Fruit fly (Drosophila melanogaster) ovary, adult (tissue): ENCODE results near the gene CG6753.
A peak's percentile ranks its signal among the peaks of the same experiment; 100 is the strongest.

Source experiments
- CG17801 ChIP-seq: fragments of 200-800 bp; optimal IDR thresholded peaks from 2 replicates; lab custom pipeline; 2019; ENCODE audit warnings: missing biosample characterization, mild to moderate bottlenecking, missing genetic modification characterization, moderate library complexity; ENCODE audit not compliant: partially characterized antibody

CG6753 gene

DNA sequence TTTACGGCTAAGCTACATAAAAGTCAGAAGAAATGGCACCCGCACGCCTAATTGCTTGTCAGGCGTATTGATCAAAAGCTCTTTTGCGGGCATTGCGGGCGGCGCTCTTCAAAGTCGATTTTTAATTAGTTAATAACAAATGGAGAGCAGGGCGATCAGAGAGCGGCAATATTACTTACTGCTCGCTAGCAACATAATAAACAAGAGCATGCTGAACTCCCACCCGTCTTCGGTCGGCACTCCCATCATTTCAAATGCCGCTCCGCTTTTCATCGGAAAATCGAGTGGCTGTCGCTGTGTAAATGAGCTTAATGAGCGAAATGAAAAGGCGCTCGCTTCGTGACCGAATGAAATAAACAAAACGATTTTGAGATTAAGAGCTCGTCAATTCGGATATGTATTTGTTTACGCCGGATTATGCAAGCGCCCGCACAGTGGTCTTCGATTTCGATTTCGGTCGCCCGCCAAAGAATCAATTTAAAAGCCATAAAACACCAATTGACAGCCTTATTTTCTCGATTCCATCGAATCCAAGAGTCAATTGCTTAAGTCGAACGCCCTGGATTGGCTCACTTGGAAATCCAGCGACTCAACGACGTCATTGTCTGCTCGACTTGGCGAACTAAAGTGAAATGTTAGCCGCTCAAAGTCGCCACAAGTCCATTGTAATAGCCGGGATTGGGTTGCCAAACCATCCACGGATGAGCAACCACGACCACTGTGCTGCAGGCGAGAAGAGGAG, 11.4 kb upstream of the CG6753 start:
- no peak for TF ChIP-seq CG17801

DNA sequence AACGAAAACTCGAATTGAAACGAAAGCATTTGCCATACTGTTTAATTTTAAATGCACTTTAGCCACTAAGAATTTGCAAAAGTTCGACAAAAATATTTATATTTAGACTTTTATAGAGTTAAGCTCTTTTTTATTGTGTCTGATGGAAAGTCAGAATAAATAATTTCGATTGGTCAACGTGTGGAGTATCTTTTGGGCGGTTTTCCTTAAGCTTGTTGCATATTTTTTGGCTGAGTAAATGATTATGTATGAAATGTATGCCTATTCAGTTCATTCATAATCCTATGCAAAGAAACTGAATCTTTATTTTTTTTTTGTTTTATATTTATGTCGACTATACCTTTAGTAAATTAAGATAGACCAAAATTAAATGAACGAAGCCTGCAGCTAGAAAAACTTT, 10.5 kb upstream of the CG6753 start:
- TF ChIP-seq CG17801: no peak

DNA sequence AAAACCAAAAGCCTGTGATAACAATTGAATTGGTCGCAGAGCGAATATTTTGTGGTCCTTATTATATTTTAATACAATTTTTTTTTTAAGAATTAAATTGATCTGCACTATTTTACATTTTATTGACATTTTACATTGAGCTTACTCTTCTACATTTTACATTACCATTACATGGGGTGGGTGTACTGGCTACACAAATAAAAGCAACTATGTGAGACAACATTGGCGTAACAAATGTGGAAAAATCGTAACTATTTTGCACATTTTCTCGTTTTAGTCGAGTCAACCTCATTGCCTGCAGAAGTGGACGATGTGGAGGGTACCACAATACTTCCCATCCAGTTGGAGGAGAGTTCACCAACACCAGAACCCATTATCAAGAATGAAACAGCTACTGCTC, 8.3 kb upstream of the CG6753 start:
- TF ChIP-seq CG17801: no peak

DNA sequence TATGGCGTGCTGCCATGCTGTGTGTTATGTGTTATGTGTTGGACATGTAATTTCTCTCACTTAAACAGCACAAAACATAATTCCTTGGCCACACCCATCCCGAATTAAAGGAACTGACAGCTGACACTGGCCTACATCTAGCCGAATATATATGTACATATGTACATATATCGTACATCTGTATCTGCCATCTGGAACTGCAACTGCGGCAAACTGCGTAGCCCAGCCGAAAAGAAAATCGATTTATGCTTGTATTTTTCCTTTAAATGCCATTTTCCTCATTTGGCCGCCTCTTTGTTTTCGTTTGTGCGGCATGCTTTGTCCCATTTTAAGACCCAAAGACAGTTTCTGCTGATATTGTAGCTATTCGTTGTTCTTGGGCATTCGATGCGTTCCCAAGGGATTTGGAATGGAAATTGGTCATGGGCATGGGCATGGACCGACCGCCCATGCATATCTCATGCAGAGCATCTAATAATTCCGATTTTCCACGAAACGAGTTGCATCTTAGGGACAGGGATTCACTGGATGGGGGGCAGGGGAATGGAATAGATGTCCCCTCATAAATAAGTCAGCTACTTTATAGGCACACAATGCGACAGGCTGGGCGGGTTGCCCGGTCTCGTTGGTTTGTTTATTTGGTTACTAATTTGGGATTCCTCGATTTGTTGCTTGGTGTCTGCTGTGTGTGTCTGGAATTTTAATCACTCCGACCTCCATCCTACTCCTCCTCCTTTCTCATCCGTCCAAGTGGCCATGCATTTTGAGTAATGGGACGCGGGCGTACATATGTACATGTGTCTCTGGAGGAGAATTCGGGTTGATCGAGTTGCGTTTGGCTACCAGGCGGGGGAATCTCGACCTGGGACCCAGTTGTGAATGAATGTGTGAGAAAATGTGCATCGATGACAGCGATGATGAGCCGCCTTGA, 7.1 kb upstream of the CG6753 start:
- no peak for TF ChIP-seq CG17801

DNA sequence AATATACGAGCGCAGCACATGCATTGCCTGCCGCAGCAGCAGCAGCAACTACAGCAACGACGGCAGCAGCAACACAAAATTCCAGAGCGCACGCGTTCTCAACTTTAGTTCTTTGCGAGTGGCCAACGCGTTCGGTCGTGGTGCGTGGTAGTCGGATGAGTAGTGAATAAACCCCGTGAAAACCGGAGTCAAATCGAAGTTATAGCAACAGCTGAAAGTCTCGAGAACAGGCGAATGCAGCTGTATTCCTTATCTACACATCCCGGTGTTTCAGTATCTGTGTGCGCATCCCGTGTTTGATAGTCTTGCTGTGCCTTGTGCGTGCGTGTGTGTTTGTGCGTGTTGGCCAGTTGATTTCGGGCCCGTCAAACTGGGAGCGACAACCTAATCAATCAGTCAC, 5.7 kb upstream of the CG6753 start, which contains the start of gene Dtg:
Dtg (plus strand) TSS at position 105 of the 400 bp plus-strand sequence.
- no peak for TF ChIP-seq CG17801

DNA sequence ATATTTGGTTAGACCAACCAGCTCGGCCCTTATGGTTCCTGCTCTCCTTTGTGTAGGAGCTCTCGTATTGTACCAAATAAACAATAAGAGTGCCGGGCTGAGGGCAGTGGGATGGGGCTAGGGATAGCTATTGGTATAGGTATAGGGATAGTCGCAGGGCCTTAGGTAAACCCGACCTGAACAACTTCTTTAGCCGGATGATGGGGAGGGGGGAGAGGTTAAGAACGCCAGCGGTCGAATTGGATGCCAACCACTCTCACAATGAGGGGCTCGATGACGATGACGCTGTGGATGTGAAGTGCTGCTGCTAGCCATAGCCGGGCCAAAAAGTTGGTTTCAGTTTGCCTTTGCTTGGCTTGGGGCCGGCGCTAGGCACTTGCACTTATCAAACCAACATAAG, 5.1 kb upstream of the CG6753 start:
- TF ChIP-seq CG17801: no peak

DNA sequence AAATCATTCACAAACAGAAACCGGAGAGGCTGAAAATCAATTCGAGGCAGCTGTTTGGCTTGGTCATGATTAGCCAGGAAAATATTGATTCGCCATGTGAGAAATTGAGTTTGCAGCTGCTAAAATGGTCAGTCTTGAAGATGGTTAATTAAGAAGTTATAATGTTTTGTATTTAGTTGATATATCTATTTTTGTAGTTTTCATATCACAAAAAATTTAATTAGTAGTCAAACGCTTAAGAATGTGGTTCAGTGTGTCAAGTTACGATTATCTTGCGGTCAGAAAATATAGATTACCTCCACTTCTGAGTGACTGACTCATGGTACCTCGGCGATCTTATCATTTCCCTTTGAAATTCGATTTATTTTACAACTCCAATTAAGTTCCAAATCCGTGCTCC, 4.6 kb upstream of the CG6753 start:
- no peak for TF ChIP-seq CG17801

DNA sequence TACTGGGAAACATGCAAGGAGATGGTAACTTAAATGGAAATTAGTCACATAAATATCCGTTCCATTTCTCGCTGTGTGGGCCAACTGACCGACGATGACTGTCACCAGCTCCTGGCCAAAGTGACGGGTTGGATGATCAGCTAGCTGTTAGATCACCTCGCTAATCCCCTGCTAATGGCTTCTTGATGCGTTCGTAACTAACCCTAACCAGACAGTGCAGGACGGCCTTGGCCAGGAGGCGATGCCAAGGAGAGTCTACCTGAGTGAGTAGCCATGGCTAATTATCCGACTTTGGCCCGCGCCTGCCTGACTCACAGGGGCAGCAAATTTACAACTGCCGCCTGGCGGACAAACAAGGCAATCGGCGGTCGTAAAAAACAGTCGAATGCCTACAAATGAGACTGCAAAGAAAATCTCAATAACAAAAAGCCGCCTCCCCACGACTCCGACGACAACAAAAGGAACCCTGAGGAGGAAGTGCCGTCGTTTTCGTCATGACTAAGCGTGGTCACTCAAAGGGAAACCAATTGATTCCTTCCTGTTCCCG, 3.6 kb upstream of the CG6753 start:
- TF ChIP-seq CG17801: no peak

DNA sequence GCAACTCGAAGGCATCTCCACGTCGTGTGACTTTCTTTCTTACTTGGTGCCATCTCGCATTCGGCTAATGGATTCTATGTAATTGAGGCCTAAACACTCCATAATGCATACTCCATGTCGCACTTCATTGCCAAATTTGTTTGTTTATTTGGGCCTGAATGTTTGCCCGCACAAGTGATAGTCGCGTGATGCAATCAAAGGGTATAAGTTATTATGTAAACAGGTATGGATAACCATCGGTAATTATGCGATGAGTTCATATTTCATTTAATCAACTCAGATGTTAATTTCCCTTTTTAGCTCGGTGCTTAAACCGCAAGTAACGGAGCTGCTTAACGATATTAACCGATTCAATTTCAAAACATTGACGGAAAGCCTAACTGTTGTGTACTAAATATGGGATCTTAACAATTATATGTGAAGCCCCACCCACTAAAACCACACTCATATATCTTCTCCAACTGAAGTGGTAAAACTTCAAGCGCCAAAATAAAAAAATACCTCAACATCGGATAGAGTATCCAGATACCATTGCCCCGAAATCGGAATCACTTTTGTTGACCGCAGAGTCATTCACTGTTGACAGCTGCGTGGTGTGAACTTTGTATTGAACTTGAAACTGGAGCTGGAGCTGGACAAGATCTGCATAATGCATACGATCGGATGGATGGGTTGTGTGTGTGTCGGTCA, 2.5 kb upstream of the CG6753 start:
- no peak for TF ChIP-seq CG17801

DNA sequence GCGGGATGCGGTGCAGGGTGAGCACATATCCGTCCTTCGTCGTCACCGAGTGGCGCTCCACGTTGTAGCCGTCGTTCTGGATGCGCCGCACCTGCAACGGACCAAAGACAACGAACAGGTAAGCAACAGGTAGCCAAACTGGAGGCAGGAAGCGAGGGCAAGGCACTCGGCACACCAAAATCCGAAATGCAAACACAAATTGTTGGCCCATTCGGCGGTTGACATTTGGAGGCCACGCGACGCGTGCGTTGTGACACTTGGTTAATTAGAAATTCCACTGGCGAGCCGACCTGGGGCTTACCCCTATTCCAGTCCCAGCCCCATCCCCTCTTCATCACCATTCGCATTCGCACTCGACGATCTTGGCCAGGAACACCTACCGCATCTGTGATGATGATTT, 662 bp downstream of the CG6753 start:
- TF ChIP-seq CG17801: no peak

DNA sequence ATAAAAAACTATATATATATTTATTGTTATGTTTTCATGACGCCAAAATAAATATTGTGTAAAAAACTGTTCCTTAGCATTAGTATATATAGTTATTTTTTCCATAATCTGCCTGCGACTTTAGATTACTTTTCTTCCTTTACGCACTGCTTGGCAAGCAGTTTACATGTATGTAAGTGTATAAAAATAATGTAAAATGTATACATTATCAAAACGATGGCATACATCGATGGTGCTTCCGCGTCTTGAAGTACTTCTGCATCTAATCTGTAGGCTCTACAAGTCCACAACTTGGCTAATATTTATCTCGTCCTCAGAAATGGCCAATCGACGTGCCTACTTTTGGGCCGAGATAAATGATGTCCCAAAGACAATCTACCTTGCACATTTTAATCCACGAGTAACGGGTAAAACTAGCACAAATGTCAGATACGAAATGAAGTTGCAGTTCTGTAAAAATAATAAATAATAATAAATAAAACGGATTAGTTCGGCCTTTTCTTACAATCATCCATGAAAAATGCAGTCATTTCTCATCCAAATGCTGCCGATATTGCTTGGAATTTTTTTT, 4.2 kb downstream of the CG6753 start, which contains the start of gene CG11608:
CG11608 (plus strand) TSS at position 521 of the 571 bp plus-strand sequence.
- no peak for TF ChIP-seq CG17801

DNA sequence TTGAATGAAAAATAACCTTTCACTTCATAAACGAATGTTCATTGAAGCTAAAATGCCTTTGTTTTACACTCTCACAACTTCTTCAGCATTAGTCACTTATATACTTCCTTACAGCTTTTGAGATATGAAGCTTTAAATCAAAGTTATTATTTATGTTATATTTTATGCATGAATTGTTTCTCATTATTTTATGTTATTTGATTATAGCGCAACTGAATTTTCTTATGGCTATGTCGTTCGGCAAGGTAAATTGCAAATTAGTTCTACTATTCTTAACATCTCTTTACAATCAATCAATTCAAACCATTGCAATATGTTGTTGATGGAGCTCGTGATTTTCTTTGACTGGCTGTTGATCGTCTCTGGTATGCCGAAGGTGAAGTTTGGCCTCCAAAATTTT, 6.0 kb downstream of the CG6753 start, which contains the start of gene CG11600:
CG11600 (plus strand) TSS at position 301 of the 400 bp plus-strand sequence.
- no peak for TF ChIP-seq CG17801

DNA sequence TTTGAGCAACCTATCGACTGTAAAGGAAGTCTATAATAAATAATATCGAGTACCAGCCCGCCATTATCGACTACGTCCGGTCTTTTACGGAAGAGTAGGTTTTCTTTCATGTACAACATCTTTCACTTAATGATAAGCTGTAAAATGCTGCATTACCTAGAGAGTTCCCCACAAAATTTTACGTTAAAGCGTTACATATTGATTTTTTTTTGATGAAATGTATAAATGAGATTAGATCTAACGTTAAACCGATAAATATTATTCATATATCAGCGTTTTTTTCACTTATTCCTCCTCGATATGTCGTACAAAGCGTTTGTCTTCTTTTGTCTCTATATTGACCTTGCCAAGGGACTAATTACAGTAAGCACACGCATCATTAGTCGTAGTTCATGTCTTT, 7.7 kb downstream of the CG6753 start, which contains the start of gene CG11598:
CG11598 (plus strand) TSS at position 301 of the 400 bp plus-strand sequence.
- no peak for TF ChIP-seq CG17801

DNA sequence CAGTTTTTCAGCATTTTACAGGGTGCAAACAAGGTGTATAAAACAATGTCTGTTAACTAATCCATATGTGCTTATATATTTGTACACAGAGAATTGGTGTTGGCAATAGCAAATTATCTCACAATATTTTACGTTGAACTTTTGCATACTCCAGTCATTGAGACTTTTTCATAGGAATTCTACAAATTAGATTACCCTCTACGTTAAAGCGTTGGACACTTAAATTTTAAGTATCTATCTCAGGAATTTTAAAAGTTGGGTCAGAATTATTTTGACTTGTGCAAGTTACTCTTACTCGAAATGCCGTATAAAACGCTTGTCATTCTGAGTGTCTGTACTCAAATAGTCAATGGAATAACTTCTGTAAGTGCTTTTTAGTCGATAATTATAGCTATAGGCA, 9.2 kb downstream of the CG6753 start, which contains the start of gene CG18530:
CG18530 (plus strand) TSS at position 301 of the 400 bp plus-strand sequence.
- TF ChIP-seq CG17801: no peak

DNA sequence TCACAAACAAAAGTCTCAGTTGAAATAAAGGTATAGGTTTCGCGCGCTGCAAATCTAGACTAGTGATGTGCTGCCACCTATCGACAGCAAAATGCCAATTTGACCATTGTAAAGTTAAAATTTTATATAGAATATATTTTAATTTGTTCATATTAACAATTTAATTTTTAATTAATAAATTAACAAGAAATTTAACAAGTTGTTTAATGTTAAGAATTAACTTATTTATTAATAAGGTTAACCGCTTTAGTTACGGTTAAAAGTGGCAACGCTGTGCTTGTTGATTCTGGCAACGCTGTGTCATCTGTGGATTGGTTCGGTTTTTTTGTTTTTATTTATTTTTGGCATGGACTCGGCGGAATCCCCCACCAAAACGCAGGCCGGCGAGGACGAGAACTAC, 11.9 kb downstream of the CG6753 start, which contains the start of gene Not10:
Not10 (plus strand) TSS at position 279 of the 400 bp plus-strand sequence.
- TF ChIP-seq CG17801: peak; percentile 29

DNA sequence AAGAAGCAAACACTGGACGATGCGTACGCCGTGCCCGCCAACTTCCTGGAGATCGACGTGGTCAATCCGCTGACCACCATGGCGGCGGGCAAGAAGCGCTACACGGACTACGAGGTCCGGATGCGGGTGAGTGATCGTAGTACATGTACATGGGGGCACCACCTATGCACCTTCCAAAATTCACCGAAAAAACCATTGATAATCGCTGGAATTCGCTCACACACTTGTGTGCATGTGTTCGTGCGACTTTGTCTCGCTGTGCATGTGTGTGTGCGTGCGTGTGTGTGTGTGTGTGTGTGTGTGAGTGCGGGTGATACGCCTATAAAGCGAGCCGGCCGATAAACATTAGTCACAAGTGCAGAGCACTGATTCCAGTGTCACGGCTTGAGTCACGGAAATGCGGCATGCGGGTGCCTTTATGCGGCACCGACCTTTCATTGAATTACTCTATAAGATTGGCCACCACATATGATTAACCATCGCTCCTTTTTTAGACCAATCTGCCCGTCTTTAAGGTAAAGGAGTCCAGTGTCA, 13.8 kb downstream of the CG6753 start:
- TF ChIP-seq CG17801: no peak
